Worm (Caenorhabditis elegans): ENCODE data around the gene C06E4.8.

C06E4.8 gene

DNA sequence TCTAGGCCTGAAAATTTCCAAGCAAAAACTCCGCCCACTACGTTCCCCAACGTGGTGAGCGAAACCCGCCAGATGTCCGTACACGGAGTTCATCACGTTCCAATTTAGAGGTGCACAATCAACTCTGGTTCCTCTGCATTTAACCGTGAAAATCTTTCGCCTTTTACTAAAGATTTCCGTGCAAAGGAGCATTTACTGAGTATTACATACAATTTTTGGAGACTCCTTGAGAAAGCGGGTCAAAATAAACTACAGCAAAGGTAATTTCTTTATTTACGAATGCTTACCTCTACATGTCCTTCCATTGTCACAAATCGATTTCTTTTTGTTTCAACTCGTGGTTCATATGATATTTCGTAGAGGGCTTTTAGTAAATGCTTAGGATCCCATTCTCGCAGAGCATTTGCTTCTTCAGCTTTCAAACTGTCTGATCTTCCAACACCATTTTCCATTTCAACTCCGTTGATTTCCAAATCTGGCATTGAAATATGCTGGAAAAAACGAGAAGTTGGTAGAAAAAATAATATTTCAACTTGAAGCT, 31.0 kb upstream of the C06E4.8 start, which contains the start of gene F42C5.9 (continued):
- TF ChIP-seq rcor-1 (GFP tag; IDR thresholded peaks at IDR 0.05) (peak; percentile 37), T26A5.8 (tag; optimal IDR thresholded peaks at IDR 0.05) (no peak), C06A6.2 (GFP tag; conservative IDR thresholded peaks at IDR 0.05) (no peak), ztf-18 (tag; optimal IDR thresholded peaks at IDR 0.05) (peak; percentile 56), mel-28 (tag; optimal IDR thresholded peaks at IDR 0.05; ENCODE audit: borderline replicate concordance) (no peak), somi-1 (GFP tag; optimal IDR thresholded peaks at IDR 0.05) (no peak), ztf-25 (GFP tag; IDR thresholded peaks at IDR 0.05) (no peak), Y79H2A.3 (GFP tag; conservative IDR thresholded peaks at IDR 0.05) (no peak), Y53G8AR.9 (GFP tag; conservative IDR thresholded peaks at IDR 0.05) (no peak), mcd-1 (GFP tag; IDR thresholded peaks at IDR 0.05) (peak; percentile 48; the same call in 1 of the 2 replicates), bed-2 (GFP tag; IDR thresholded peaks at IDR 0.05) (no peak), nfyb-1 (GFP tag; IDR thresholded peaks at IDR 0.05) (peak; percentile 66; the same call in 1 of the 2 replicates), F57C9.4 (tag; optimal IDR thresholded peaks at IDR 0.05) (no peak), aptf-3 (GFP tag; IDR thresholded peaks at IDR 0.05) (no peak), zfh-2 (GFP tag; conservative IDR thresholded peaks at IDR 0.05) (no peak), fkh-3 (tag; optimal IDR thresholded peaks at IDR 0.05) (no peak), hlh-26 (GFP tag; conservative IDR thresholded peaks at IDR 0.05) (no peak), snpc-1.3 (tag; optimal IDR thresholded peaks at IDR 0.05; ENCODE audit: insufficient read depth) (peak; percentile 88), efl-1 (GFP tag; optimal IDR thresholded peaks at IDR 0.05) (peak; percentile 35), die-1 (tag; optimal IDR thresholded peaks at IDR 0.05) (peak; percentile 17), snpc-1.1 (tag; optimal IDR thresholded peaks at IDR 0.05; ENCODE audit: insufficient read depth) (peak; percentile 98), rec-8 (tag; optimal IDR thresholded peaks at IDR 0.05) (peak in 1 of 2 experiments; percentile 41), C17E4.6 (GFP tag; IDR thresholded peaks at IDR 0.05) (no peak), ztf-6 (GFP tag; IDR thresholded peaks at IDR 0.05) (no peak), athp-1 (tag; optimal IDR thresholded peaks at IDR 0.05) (no peak), gei-17 (GFP tag; optimal IDR thresholded peaks at IDR 0.05) (no peak), Y53F4B.3 (GFP tag; IDR thresholded peaks at IDR 0.05) (peak; percentile 50; the same call in 1 of the 2 replicates), F49E8.2 (tag; optimal IDR thresholded peaks at IDR 0.05; ENCODE audit: insufficient read depth) (peak; percentile 89), mes-4 (tag; optimal IDR thresholded peaks at IDR 0.05) (no peak), lsy-27 (tag; optimal IDR thresholded peaks at IDR 0.05; ENCODE audit: borderline replicate concordance, insufficient read depth) (peak; percentile 58), ztf-22 (GFP tag; optimal IDR thresholded peaks at IDR 0.05) (no peak), atf-7 (tag; optimal IDR thresholded peaks at IDR 0.05) (no peak), mxl-1 (tag; optimal IDR thresholded peaks at IDR 0.05) (no peak), ceh-58 (GFP tag; IDR thresholded peaks at IDR 0.05) (no peak), lin-26 (GFP tag; IDR thresholded peaks at IDR 0.05) (peak; percentile 41; the same call in 1 of the 2 replicates), lin-35 (GFP tag; optimal IDR thresholded peaks at IDR 0.05) (no peak), F23B12.7 (tag; optimal IDR thresholded peaks at IDR 0.05; ENCODE audit: insufficient read depth) (peak; percentile 81), ztf-26 (tag; optimal IDR thresholded peaks at IDR 0.05) (no peak), egl-18 (GFP tag; IDR thresholded peaks at IDR 0.05) (no peak), cebp-1 (GFP tag; IDR thresholded peaks at IDR 0.05) (no peak), cebp-1 (tag; optimal IDR thresholded peaks at IDR 0.05) (no peak), lsl-1 (GFP tag; optimal IDR thresholded peaks at IDR 0.05) (peak; percentile 70), attf-6 (GFP tag; IDR thresholded peaks at IDR 0.05) (peak; percentile 83), ekl-4 (GFP tag; IDR thresholded peaks at IDR 0.05) (peak; percentile 77), madf-3 (GFP tag; IDR thresholded peaks at IDR 0.05) (no peak), F37B4.10 (GFP tag; IDR thresholded peaks at IDR 0.05) (no peak), pbrm-1 (GFP tag; IDR thresholded peaks at IDR 0.05) (peak; percentile 95), F39B2.1 (GFP tag; IDR thresholded peaks at IDR 0.05) (0 out of 2 replicates have a peak, but pooled peaks have one; percentile 71)

All from whole organism, young adult.